Fruit fly (Drosophila melanogaster): Measurements from ENCODE around the gene CG15803.

- no peak for TF ChIP-seq CG8478 (optimal IDR thresholded peaks at IDR 0.05)
- TF ChIP-seq CTCF (optimal IDR thresholded peaks at IDR 0.05), result no peak
Measured at dm6 chr3R:18295262-18295944, 65.1 kb downstream of the CG15803 start.

All from S2 (cell line).